Fruit fly (Drosophila melanogaster): Measurements from ENCODE around the gene CG6059.

DNA sequence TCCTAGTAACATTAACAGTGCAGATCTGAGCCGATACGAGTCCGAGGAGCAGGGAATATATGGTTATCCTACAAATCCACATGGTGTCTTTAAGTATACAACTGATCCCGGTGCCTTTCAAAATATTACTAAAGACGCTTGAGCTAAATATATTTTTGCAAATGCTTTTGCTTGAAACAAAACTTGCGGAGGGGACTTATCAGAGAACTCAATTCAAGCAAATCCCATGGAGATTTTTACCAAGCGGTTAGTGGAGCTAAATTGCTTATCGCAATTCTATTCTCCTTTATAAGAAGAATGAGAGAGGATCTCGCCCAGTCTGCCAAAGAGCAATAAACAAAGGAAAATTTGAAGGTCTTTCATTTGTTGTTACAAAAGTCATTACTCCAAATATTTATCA is 24.9 kb downstream of the CG6059 start, which contains the start of gene eater:
- TF ChIP-seq CTCF (optimal IDR thresholded peaks at IDR 0.05) (no peak), CG8478 (optimal IDR thresholded peaks at IDR 0.05) (no peak)

All from S2 (cell line).